Worm (Caenorhabditis elegans) whole organism, L4/young adult: ENCODE measurements around the gene D1005.2.

Experiments
- W03F9.2 ChIP-seq: fragments of 150-350 bp; optimal IDR thresholded peaks from 2 replicates; lab custom pipeline; 2014; ENCODE audit warnings: missing biosample characterization, missing genetic modification characterization
- dao-5 ChIP-seq: sonication (generic microtip); optimal IDR thresholded peaks from 2 replicates; lab custom pipeline; 2016; ENCODE audit warnings: missing genotype, missing genetic modification characterization, moderate library complexity, missing compliant biosample characterization
- him-1 ChIP-seq: sonication (generic microtip); optimal IDR thresholded peaks from 2 replicates; lab custom pipeline; 2016; ENCODE audit warnings: missing genotype, missing genetic modification reagents, missing genetic modification characterization, missing compliant biosample characterization

Gene D1005.2

DNA sequence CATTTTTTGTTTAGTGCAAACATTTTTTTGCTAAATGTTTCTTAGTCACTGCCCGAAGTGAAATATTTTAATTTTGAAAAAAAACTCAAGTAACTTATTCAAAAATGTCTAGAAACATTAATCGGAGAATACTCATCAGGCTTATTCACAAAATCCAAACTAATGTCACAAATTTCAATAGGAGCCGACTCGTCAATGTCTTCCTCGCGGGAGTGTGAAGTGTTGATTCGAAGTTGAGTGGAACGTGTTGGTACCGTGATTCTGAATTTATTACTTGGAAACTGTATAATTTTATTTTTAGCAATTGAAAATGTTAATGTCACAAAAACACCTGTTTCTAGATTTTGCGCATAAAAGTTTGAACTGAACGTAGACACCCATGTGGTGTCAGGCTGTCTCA is 30.8 kb downstream of the D1005.2 start:
- no peak for TF ChIP-seq W03F9.2

DNA sequence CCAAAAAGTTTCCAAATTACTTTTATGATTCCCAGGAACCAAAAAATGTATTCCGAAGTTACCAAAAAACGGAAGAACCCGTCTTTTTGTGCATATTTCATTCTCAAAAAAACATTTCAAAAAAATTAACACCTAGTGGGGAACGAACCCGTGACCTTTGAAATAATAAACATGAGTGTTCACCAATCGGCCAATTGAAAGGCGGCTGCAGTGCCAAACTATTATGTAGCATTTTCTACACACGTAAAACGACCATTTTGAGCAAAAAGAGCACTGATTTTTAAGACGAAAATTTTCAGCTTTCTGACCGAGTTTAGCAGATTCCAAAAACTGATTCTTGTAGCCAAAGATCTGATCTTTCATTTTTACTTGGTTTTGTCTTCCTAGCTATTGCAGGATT is 32.2 kb downstream of the D1005.2 start:
- TF ChIP-seq him-1 (tag; lab: Kevin White, UChicago) = no peak

ce11 chrX:1492174-1492573 is 33.4 kb downstream of the D1005.2 start:
- TF ChIP-seq him-1 (tag; lab: Kevin White, UChicago) = no peak
- TF ChIP-seq dao-5 = no peak
- no peak for TF ChIP-seq W03F9.2

DNA sequence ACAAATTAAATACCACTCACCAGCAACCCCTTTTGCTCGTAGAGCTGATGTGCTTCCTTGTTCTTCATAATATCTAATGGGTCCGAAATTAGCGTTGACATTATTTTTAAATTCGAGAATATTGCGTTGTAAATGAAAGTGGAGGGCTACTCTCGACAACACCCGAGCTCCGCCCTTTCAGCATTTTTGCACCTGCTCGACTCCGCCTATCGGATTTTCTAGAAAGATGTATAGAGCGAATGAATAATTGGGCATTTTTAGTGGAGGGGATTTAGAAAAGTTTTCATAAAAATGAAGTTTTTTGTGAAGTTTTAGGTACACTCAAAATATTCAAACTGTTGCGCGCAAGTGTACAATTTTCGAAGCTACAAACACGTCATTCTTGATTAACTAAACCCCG is 35.4 kb downstream of the D1005.2 start, which contains the start of gene F09E10.5:
TSS of gene F09E10.5 (minus strand) at position 101 of the 400 bp plus-strand sequence.
- TF ChIP-seq W03F9.2 (no peak), dao-5 (no peak), him-1 (tag; lab: Kevin White, UChicago) (no peak)

- no peak for TF ChIP-seq dao-5
- no peak for TF ChIP-seq him-1 (tag; lab: Kevin White, UChicago)
- TF ChIP-seq W03F9.2 = no peak
Measured at ce11 chrX:1495980-1496379, 37.2 kb downstream of the D1005.2 start.

DNA sequence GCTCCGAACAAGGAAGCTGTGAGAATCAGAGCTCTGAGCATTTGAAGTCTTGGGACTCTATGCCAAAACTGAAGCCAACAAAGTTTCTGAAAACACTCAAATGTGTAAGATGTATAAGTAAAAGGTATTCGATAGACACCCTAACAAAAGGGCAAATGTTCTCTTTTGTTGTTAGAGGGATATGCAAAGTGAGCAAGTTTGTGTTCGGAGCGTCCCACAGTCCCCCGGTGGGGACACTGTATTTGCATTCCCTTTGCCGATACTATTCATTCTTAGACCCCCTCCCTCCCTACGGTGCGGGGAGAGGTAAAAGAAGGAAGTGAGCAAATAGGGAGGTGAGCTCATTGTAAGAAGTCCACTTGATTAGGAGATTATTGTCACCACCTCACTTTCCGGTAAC is 38.8 kb downstream of the D1005.2 start, which contains the start of gene F09E10.6:
TSS of gene F09E10.6 (minus strand) at position 101 of the 400 bp plus-strand sequence.
- TF ChIP-seq dao-5 (no peak), W03F9.2 (no peak), him-1 (tag; lab: Kevin White, UChicago) (no peak)

- TF ChIP-seq him-1 (tag; lab: Kevin White, UChicago) (no peak), W03F9.2 (no peak), dao-5 (no peak)
Measured at ce11 chrX:1499499-1499898, 40.7 kb downstream of the D1005.2 start.

- no peak for TF ChIP-seq W03F9.2
- TF ChIP-seq dao-5 = no peak
- TF ChIP-seq him-1 (tag; lab: Kevin White, UChicago) = no peak
Measured at ce11 chrX:1501752-1502151, 42.9 kb downstream of the D1005.2 start, which contains the start of gene F09E10.7. Gene F09E10.7, minus strand, starts transcription at chrX:1501852.

DNA sequence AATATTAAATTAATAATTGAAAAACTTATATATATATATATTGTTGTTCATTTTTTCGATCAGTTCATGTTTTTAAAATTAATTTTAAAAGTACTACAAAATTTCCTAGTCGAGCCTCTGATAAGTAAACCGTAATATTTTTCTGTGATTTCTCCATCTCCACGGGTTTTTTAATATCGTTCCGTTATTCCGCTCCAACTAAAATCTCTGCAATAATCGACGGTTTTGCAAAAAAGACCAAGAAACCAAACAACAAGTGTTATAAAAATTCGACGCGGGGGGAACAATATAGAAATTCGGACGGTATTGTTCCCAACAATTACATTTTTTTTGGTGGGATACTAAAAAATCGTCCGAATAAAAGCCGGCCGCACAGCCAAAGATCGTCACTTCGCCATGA is 43.7 kb downstream of the D1005.2 start, which contains the start of gene F09E10.1:
TSS of gene F09E10.1 (plus strand) at position 301 of the 400 bp plus-strand sequence.
- TF ChIP-seq W03F9.2 (no peak), him-1 (tag; lab: Kevin White, UChicago) (no peak), dao-5 (no peak)

ce11 chrX:1502914-1503313 is 44.1 kb downstream of the D1005.2 start:
- no peak for TF ChIP-seq W03F9.2
- no peak for TF ChIP-seq him-1 (tag; lab: Kevin White, UChicago)
- no peak for TF ChIP-seq dao-5

DNA sequence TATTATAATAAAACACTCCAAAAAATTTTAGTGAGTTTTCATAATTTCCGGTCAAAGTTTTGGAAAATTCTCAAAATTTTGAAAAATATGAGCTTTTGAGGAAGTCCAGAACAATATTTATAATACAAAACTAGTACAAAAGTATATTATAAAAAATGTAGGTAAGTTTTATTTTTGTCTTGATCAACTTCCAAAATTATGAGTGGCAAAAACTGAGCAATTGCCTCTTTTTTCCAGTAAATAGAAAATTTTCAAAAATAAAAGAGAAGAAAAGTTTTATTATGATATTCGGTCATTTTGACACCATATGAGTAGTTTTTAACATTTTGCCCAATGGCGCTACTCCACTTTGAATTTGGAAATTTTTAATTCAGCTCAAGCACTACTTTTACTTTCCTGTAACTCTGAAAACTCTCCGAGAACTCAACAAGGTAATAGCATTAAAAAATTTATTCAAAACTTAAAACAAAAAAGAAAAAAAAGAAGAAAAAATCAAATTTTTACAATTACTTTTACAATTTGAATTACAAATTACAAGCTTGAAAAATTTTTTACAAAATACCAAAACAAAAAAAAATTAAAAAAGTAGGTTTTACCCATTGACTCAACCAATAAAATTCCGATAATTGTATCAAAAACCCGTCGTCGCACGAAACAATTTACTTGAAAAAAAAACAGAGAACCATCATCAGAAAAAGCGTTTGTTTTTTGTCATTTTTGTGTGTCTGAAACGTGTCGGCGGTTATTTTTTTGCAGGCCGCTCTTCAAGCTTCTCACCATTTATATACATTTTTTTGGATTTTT is 45.1 kb downstream of the D1005.2 start:
- TF ChIP-seq him-1 (tag; lab: Kevin White, UChicago) (no peak), W03F9.2 (no peak), dao-5 (no peak)

DNA sequence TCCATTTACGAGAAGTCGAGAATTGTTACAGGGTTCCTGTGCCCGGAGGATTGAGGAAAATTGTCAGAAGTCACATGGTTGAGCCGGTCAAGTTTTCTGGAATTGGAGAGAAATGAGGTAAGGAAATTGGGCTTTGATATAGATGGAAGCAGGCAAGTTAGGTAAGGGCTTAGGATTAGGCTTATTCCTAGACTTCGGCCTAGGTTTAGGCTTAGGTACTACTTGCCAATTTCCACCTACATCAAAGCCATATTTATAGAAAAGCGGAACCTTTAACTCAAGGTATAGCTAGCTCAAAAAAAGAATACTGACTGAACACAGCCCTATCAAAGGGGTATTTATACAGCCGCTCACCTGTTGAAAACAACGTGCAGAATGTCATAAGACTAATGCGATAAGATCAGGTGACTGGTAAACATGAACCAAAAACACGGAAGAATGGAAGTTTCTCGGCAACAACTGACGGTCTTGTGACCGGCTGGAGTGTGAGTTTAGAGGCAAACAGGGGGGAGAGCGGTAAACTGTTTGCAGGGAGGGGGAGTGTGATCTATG is 45.8 kb downstream of the D1005.2 start:
- no peak for TF ChIP-seq dao-5
- no peak for TF ChIP-seq W03F9.2
- no peak for TF ChIP-seq him-1 (tag; lab: Kevin White, UChicago)

DNA sequence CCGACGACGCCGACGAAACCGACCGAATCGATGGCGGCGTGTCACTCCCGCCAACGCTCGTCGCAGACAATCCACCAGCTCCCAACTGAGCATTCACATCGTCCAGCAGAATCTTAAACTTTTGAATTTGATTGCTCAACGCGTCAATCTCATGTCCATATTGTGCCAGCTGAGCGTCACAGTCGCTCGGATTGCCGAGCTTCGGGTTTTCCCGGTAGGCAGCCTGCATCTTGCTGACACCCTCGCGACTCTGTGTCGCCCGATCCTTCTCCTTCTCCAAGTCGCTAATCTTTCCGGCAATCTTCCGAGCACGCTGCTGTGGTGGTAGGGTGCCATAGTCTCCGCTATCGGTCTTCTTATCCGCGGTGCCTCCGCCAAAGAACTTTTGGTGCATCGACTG is 53.5 kb downstream of the D1005.2 start:
- no peak for TF ChIP-seq him-1 (tag; lab: Kevin White, UChicago)
- TF ChIP-seq W03F9.2 = no peak
- TF ChIP-seq dao-5 = no peak
